Fruit fly (Drosophila melanogaster): ENCODE measurements around the gene Cyp4d14.

Cyp4d14 gene

DNA sequence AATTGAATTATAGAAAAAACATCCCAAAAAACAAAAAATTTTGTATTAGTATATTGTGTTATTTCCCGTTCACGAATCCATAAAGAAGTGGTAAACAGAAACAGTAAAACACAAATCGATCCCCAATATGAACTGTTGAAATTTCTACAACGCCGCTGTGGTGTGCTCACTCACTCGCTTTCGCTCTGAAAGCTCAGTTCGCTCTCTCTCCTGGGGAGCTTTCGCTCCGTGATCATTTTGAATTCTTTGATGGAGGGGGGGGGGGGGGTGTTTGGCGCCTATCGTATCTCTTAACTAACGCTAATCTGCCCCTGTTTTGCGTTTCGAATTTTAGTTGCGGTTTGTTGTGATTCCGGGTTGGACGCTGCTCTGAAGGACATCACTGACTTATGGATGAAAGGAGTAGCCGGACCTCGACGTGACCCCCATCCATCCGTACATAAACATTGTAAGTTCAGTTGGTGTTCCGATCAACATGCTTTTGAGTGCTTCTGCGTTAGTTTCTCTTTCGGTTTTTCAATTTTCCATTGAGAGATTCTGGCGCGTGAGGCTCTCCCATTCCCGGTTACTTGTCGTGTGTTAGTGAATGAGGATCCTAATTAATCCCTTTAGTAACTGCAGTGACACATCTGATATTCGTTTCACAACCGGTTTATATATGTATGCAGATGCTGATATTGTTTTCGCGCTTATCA, 33.8 kb downstream of the Cyp4d14 start, which contains the start of gene D2hgdh:
Gene D2hgdh (plus strand): TSS at position 331 of the 695 bp plus-strand sequence.
- no peak for TF ChIP-seq insv (optimal IDR thresholded peaks at IDR 0.05)
- TF ChIP-seq ttk (optimal IDR thresholded peaks at IDR 0.05) = no peak
- TF ChIP-seq psq (optimal IDR thresholded peaks at IDR 0.05) = no peak
- TF ChIP-seq h (optimal IDR thresholded peaks at IDR 0.05) = no peak
- no peak for TF ChIP-seq Myc (optimal IDR thresholded peaks at IDR 0.05)
- no peak for TF ChIP-seq Sin3A (optimal IDR thresholded peaks at IDR 0.05)

- TF ChIP-seq insv (optimal IDR thresholded peaks at IDR 0.05) (no peak), ttk (optimal IDR thresholded peaks at IDR 0.05) (no peak), h (optimal IDR thresholded peaks at IDR 0.05) (no peak), Sin3A (optimal IDR thresholded peaks at IDR 0.05) (no peak), psq (optimal IDR thresholded peaks at IDR 0.05) (no peak), Myc (optimal IDR thresholded peaks at IDR 0.05) (no peak)
These were observed 34.6 kb downstream of the Cyp4d14 start for dm6 chrX:2140487-2140886.

DNA sequence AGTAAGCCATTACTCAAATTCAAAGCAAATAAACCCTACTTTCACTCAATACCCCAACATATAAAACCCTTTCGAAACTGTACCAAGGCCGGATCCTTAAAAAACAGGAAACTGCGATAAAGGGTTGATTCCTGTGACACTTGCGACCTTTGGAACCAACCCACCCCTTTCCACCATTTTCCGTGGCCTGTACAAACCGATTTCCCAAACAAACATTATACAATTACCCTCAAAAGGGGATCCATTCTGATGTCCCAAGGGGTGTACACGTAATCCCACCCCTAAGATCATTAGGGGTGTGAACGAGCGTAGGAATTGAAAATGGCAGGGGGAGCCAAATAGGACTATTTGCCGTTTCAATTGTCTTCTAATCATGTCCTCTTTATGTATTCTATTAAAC, 35.5 kb downstream of the Cyp4d14 start:
- TF ChIP-seq psq (optimal IDR thresholded peaks at IDR 0.05) = no peak
- no peak for TF ChIP-seq Myc (optimal IDR thresholded peaks at IDR 0.05)
- no peak for TF ChIP-seq Sin3A (optimal IDR thresholded peaks at IDR 0.05)
- TF ChIP-seq insv (optimal IDR thresholded peaks at IDR 0.05) = no peak
- no peak for TF ChIP-seq h (optimal IDR thresholded peaks at IDR 0.05)
- TF ChIP-seq ttk (optimal IDR thresholded peaks at IDR 0.05) = no peak

- TF ChIP-seq ttk (optimal IDR thresholded peaks at IDR 0.05) (no peak), h (optimal IDR thresholded peaks at IDR 0.05) (no peak), Myc (optimal IDR thresholded peaks at IDR 0.05) (no peak), Sin3A (optimal IDR thresholded peaks at IDR 0.05) (no peak), psq (optimal IDR thresholded peaks at IDR 0.05) (no peak), insv (optimal IDR thresholded peaks at IDR 0.05) (no peak)
These were observed 36.7 kb downstream of the Cyp4d14 start for dm6 chrX:2138417-2138816.

DNA sequence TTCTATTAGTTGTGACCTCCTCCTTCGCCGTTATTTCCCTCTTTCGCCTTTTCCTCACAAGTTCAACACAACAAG, 36.9 kb downstream of the Cyp4d14 start, which contains the start of gene ph-p:
Gene ph-p (minus strand): TSS at position 30 of the 75 bp plus-strand sequence.
- no peak for TF ChIP-seq ttk (optimal IDR thresholded peaks at IDR 0.05)
- TF ChIP-seq psq (optimal IDR thresholded peaks at IDR 0.05) = no peak

DNA sequence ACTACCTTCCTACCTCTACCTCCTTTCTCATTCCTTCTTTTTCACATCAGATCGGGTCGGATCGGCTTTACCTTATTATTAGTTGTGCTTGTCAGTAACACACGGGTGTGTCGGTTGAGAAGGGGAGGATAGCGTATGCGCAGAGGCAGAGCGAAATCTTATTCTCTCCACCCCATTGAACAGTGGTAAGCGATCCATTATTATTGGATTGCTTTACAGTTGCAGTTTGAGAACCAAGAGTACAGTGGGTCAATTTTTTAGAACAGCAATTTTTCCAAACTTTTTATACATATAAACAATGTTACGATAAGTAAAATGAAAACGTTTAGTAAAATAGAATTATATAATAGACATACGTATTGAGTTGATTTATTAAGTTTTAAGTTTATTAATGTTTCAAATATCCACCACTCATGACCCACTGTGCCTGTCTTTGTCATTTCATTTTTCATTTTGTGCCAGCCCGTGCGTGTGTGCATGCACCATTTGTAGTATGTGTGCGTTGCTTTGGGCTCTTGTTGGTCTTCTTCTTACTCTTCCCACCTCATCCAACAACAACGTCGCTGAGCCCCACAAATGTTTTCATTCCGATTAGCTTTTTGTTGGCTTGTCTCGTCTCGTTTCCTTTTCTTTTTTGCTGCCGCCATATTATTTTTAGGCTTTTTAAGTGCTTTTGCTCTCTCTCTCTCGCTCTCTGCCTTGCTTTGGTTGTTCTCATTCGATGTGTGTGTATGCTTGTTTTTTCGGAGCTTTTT, 37.4 kb downstream of the Cyp4d14 start:
- TF ChIP-seq Sin3A (optimal IDR thresholded peaks at IDR 0.05) (no peak), h (optimal IDR thresholded peaks at IDR 0.05) (no peak), Myc (optimal IDR thresholded peaks at IDR 0.05) (no peak), insv (optimal IDR thresholded peaks at IDR 0.05) (no peak), psq (optimal IDR thresholded peaks at IDR 0.05) (no peak), ttk (optimal IDR thresholded peaks at IDR 0.05) (no peak)

- TF ChIP-seq h (optimal IDR thresholded peaks at IDR 0.05) (no peak), Sin3A (optimal IDR thresholded peaks at IDR 0.05) (no peak), Myc (optimal IDR thresholded peaks at IDR 0.05) (no peak), ttk (optimal IDR thresholded peaks at IDR 0.05) (no peak), insv (optimal IDR thresholded peaks at IDR 0.05) (no peak), psq (optimal IDR thresholded peaks at IDR 0.05) (no peak)
These were observed 38.2 kb downstream of the Cyp4d14 start for dm6 chrX:2136831-2137452.

DNA sequence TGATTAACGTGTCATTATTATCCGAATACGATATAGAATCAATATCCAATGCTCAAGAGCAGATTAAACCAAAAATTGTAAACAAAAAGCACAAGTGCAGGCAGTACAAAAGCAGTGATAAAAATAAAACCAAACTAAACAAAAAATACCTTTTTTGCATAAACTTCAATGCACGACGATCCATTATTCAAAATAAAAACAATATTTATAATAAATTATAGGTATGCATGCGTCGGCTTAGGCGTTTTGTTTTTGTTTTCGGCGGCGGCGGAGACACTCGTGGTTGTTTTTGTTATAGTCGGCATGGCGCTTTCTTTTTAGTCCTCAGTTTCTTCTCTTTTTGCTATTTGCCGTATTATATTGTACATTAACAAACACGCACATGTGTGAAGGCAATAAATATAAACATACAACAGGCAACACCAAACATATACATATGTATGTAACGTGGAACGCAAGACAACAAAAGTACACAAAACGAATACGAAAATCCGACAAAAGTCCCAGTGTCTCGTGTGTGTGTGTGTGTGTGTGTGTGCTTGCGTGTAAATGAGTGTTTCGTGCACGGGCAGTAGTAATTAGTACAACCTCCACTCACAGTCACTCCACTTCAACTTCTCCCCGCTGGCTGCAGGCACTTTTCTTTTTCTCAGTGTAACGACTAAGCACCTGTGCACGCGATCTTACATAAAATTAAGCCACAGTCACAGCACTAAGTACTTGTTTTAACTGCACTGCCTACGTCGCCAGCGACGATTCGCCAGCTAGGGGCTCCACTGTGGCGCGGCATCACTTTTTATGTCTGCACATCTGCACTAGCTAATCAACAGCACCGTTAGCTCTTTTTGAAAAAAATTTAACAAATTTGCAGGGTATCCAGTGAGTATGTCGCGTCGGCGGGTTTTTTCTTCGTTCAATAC, 39.0 kb downstream of the Cyp4d14 start:
- TF ChIP-seq ttk (optimal IDR thresholded peaks at IDR 0.05) (no peak), Sin3A (optimal IDR thresholded peaks at IDR 0.05) (no peak), h (optimal IDR thresholded peaks at IDR 0.05) (no peak), insv (optimal IDR thresholded peaks at IDR 0.05) (no peak), Myc (optimal IDR thresholded peaks at IDR 0.05) (no peak), psq (optimal IDR thresholded peaks at IDR 0.05) (no peak)

DNA sequence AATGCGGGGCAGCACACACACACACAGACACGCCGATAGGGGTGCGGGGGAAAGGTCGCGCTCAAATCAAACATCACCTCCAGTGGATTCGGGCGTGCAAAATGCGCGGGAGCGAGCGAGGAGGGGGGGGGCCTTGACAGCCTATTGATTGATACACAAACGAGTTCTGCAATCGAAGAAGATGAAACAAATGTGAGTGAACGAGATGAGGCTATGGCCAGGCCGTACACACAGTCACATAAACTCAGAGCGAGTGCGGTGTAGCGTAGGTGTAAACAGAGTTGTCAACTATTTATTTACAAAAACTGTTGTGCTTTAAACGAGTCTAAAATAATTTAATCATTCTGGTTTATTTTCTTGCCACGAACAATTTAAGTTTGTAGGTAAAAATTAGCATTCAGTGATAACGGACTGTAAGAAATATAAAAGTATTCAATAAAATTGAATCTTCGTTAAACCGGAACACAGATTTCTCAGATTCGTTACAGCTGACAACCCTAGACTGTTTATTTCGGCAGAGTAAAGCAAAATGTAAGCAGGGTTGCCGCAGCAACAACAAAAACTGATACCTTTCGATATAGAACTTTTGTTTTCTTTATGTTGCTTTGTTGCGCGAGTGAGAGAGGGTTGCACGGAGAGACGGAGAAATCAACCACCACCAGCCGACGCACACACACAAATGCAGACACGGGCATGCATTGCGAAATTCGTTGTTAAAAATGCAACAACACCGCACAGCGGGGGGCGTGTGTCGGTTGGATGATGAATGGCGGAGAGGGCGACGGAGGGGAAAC, 40.0 kb downstream of the Cyp4d14 start:
- TF ChIP-seq Myc (optimal IDR thresholded peaks at IDR 0.05) (no peak), ttk (optimal IDR thresholded peaks at IDR 0.05) (peak; percentile 81), psq (optimal IDR thresholded peaks at IDR 0.05) (no peak), Sin3A (optimal IDR thresholded peaks at IDR 0.05) (no peak)

- no peak for TF ChIP-seq Myc (optimal IDR thresholded peaks at IDR 0.05)
- TF ChIP-seq ttk (optimal IDR thresholded peaks at IDR 0.05) = no peak
- no peak for TF ChIP-seq h (optimal IDR thresholded peaks at IDR 0.05)
- TF ChIP-seq insv (optimal IDR thresholded peaks at IDR 0.05) = no peak
- no peak for TF ChIP-seq Sin3A (optimal IDR thresholded peaks at IDR 0.05)
- TF ChIP-seq psq (optimal IDR thresholded peaks at IDR 0.05) = no peak
These were observed 40.8 kb downstream of the Cyp4d14 start for dm6 chrX:2134226-2134880.

All from Kc167 (cell line).